Fruit fly (Drosophila melanogaster) whole organism, embryonic: ENCODE results near the gene cac.
A peak's percentile ranks its signal among the peaks of the same experiment; 100 is the strongest.

Experiments used
- CG11085 ChIP-seq: fragments of 200-800 bp; sonication (Bioruptor generic); IDR thresholded peaks from 2 replicates; pipeline ENCODE4 v1.3.6; 2022; ENCODE audit warnings: missing biosample characterization, missing genetic modification characterization
- CG15073 ChIP-seq: fragments of 200-800 bp; sonication (Bioruptor generic); optimal IDR thresholded peaks from 2 replicates; lab custom pipeline; 2016; ENCODE audit warnings: missing biosample characterization, missing genetic modification characterization
- CG1603 ChIP-seq: fragments of 200-800 bp; sonication (Bioruptor generic); optimal IDR thresholded peaks from 2 replicates; lab custom pipeline; 2019; ENCODE audit warnings: missing biosample characterization, mild to moderate bottlenecking, missing genetic modification characterization, moderate library complexity
- CG16813 ChIP-seq: fragments of 200-800 bp; sonication (Bioruptor generic); IDR thresholded peaks from 3 replicates; pipeline ENCODE4 v1.3.6; 2022; ENCODE audit warnings: missing biosample characterization, missing genetic modification characterization; ENCODE audit not compliant: partially characterized antibody
- CG17612 ChIP-seq: fragments of 200-800 bp; sonication (Bioruptor generic); IDR thresholded peaks from 2 replicates; pipeline ENCODE4 v1.3.6; 2022; ENCODE audit warnings: missing biosample characterization, missing genetic modification characterization
- CG17829 ChIP-seq: fragments of 200-800 bp; optimal IDR thresholded peaks from 2 replicates; lab custom pipeline; 2019; ENCODE audit warnings: missing biosample characterization, mild to moderate bottlenecking, missing genetic modification characterization, moderate library complexity
- CG18262 ChIP-seq: fragments of 200-800 bp; optimal IDR thresholded peaks from 3 replicates; lab custom pipeline; 2019; ENCODE audit warnings: missing biosample characterization, mild to moderate bottlenecking, missing genetic modification characterization, moderate library complexity
- CG2199 ChIP-seq: fragments of 200-800 bp; sonication (Bioruptor generic); IDR thresholded peaks from 3 replicates; pipeline ENCODE4 v1.3.6; 2022; ENCODE audit warnings: missing biosample characterization, missing genetic modification characterization
- CG2889 ChIP-seq: fragments of 200-800 bp; sonication (Bioruptor generic); IDR thresholded peaks from 3 replicates; pipeline ENCODE4 v1.3.6; 2022; ENCODE audit warnings: missing biosample characterization, missing genetic modification characterization
- CG4424 ChIP-seq: fragments of 200-800 bp; sonication (Bioruptor generic); optimal IDR thresholded peaks from 3 replicates; lab custom pipeline; 2016; ENCODE audit warnings: missing biosample characterization, missing genetic modification characterization
- CG4820 ChIP-seq: fragments of 200-800 bp; sonication (Bioruptor generic); optimal IDR thresholded peaks from 3 replicates; lab custom pipeline; 2016; ENCODE audit warnings: missing biosample characterization, missing genetic modification characterization
- CG6854 ChIP-seq: fragments of 200-800 bp; sonication (Bioruptor generic); optimal IDR thresholded peaks from 3 replicates; lab custom pipeline; 2017; ENCODE audit warnings: missing biosample characterization, mild to moderate bottlenecking, missing genetic modification characterization
- CG7786 ChIP-seq: fragments of 200-800 bp; sonication (Bioruptor generic); optimal IDR thresholded peaks from 2 replicates; lab custom pipeline; 2016; ENCODE audit warnings: missing biosample characterization, missing genetic modification characterization
- CG7839 ChIP-seq: fragments of 200-800 bp; sonication (Bioruptor generic); optimal IDR thresholded peaks from 3 replicates; lab custom pipeline; 2018; ENCODE audit warnings: missing biosample characterization, mild to moderate bottlenecking, missing genetic modification characterization, moderate library complexity
- CG8290 ChIP-seq, 3 experiments: fragments of 200-800 bp; sonication (Bioruptor generic); optimal IDR thresholded peaks; 2 replicates each; lab custom pipeline; 2016 to 2019; ENCODE audit warnings: missing biosample characterization in 3 of 3, missing genetic modification characterization in 3 of 3, mild to moderate bottlenecking in 2 of 3, moderate library complexity in 1 of 3
- CG9609 ChIP-seq: fragments of 200-800 bp; sonication (Bioruptor generic); optimal IDR thresholded peaks from 3 replicates; lab custom pipeline; 2016; ENCODE audit warnings: missing biosample characterization, missing genetic modification characterization
- CG9797 ChIP-seq: fragments of 200-800 bp; sonication (Bioruptor generic); optimal IDR thresholded peaks from 3 replicates; lab custom pipeline; 2018; ENCODE audit warnings: missing biosample characterization, mild to moderate bottlenecking, missing genetic modification characterization
- CG9817 ChIP-seq: fragments of 200-800 bp; sonication (Bioruptor generic); optimal IDR thresholded peaks from 2 replicates; lab custom pipeline; 2018; ENCODE audit warnings: missing biosample characterization, mild to moderate bottlenecking, missing genetic modification characterization, moderate library complexity
- Dref ChIP-seq: fragments of 200-800 bp; sonication (Bioruptor generic); IDR thresholded peaks from 2 replicates; pipeline ENCODE4 v1.3.6; 2022; ENCODE audit warnings: missing biosample characterization, missing genetic modification characterization
- Drgx ChIP-seq: fragments of 200-800 bp; sonication (Bioruptor generic); IDR thresholded peaks from 2 replicates; pipeline ENCODE4 v1.3.6; 2022; ENCODE audit warnings: missing biosample characterization, missing genetic modification characterization
- Fer3 ChIP-seq: fragments of 200-800 bp; sonication (Bioruptor generic); optimal IDR thresholded peaks from 2 replicates; lab custom pipeline; 2018; ENCODE audit warnings: missing biosample characterization, mild to moderate bottlenecking, missing genetic modification characterization, moderate library complexity
- H2.0 ChIP-seq: fragments of 200-800 bp; sonication (Bioruptor generic); IDR thresholded peaks from 2 replicates; pipeline ENCODE4 v1.3.6; 2022; ENCODE audit warnings: missing biosample characterization, missing genetic modification characterization
- NC2α ChIP-seq: fragments of 200-800 bp; sonication (Bioruptor generic); optimal IDR thresholded peaks from 2 replicates; lab custom pipeline; 2016; ENCODE audit warnings: missing biosample characterization, missing genetic modification characterization
- NFAT ChIP-seq: fragments of 200-800 bp; sonication (Bioruptor generic); IDR thresholded peaks from 2 replicates; pipeline ENCODE4 v1.3.6; 2022; ENCODE audit warnings: missing biosample characterization, missing genetic modification characterization
- NK7.1 ChIP-seq: fragments of 200-800 bp; sonication (Bioruptor generic); optimal IDR thresholded peaks from 3 replicates; lab custom pipeline; 2016; ENCODE audit warnings: missing biosample characterization, missing genetic modification characterization
- Rfx ChIP-seq: fragments of 200-800 bp; sonication (Bioruptor generic); IDR thresholded peaks from 2 replicates; pipeline ENCODE4 v1.3.6; 2022; ENCODE audit warnings: missing biosample characterization, missing genetic modification characterization
- Sry-δ ChIP-seq: fragments of 200-800 bp; sonication (Bioruptor generic); optimal IDR thresholded peaks from 2 replicates; lab custom pipeline; 2016; ENCODE audit warnings: missing biosample characterization, missing genetic modification characterization
- az2 ChIP-seq: fragments of 200-800 bp; sonication (Bioruptor generic); optimal IDR thresholded peaks from 3 replicates; lab custom pipeline; 2016; ENCODE audit warnings: missing biosample characterization, missing genetic modification characterization
- cato ChIP-seq: fragments of 200-800 bp; sonication (Bioruptor generic); optimal IDR thresholded peaks from 2 replicates; lab custom pipeline; 2016; ENCODE audit warnings: missing biosample characterization, missing genetic modification characterization, borderline replicate concordance
- cg ChIP-seq: fragments of 200-800 bp; sonication (Bioruptor generic); optimal IDR thresholded peaks from 3 replicates; lab custom pipeline; 2019; ENCODE audit warnings: missing biosample characterization, mild to moderate bottlenecking, missing genetic modification characterization, moderate library complexity
- corto ChIP-seq: fragments of 200-800 bp; sonication (Bioruptor generic); optimal IDR thresholded peaks from 2 replicates; lab custom pipeline; 2016; ENCODE audit warnings: missing biosample characterization, mild to moderate bottlenecking, missing genetic modification characterization, moderate library complexity
- danr ChIP-seq: fragments of 200-800 bp; sonication (Bioruptor generic); IDR thresholded peaks from 2 replicates; pipeline ENCODE4 v1.3.6; 2022; ENCODE audit warnings: missing biosample characterization, missing genetic modification characterization
- dimm ChIP-seq: fragments of 200-800 bp; sonication (Bioruptor generic); IDR thresholded peaks from 2 replicates; pipeline ENCODE4 v1.3.6; 2022; ENCODE audit warnings: missing biosample characterization, missing genetic modification characterization
- dmrt99B ChIP-seq: fragments of 200-800 bp; sonication (Bioruptor generic); optimal IDR thresholded peaks from 2 replicates; lab custom pipeline; 2018; ENCODE audit warnings: missing biosample characterization, mild to moderate bottlenecking, missing genetic modification characterization, moderate library complexity
- exex ChIP-seq: fragments of 200-800 bp; sonication (Bioruptor generic); optimal IDR thresholded peaks from 4 replicates; lab custom pipeline; 2018; ENCODE audit warnings: missing biosample characterization, mild to moderate bottlenecking, missing genetic modification characterization, moderate library complexity
- ftz-f1 ChIP-seq: fragments of 200-800 bp; sonication (Bioruptor generic); optimal IDR thresholded peaks from 2 replicates; lab custom pipeline; 2016; ENCODE audit warnings: missing biosample characterization, missing genetic modification characterization
- grau ChIP-seq: fragments of 200-800 bp; optimal IDR thresholded peaks from 3 replicates; lab custom pipeline; 2019; ENCODE audit warnings: missing biosample characterization, mild to moderate bottlenecking, missing genetic modification characterization, moderate library complexity
- nerfin-2 ChIP-seq: fragments of 200-800 bp; sonication (Bioruptor generic); IDR thresholded peaks from 2 replicates; pipeline ENCODE4 v1.3.6; 2022; ENCODE audit warnings: missing biosample characterization, missing genetic modification characterization; ENCODE audit not compliant: partially characterized antibody
- onecut ChIP-seq: fragments of 200-800 bp; sonication (Bioruptor generic); IDR thresholded peaks from 2 replicates; pipeline ENCODE4 v1.3.6; 2022; ENCODE audit warnings: missing biosample characterization, missing genetic modification characterization
- pnt ChIP-seq: fragments of 200-800 bp; sonication (Bioruptor generic); optimal IDR thresholded peaks from 3 replicates; lab custom pipeline; 2016; ENCODE audit warnings: missing biosample characterization, missing genetic modification characterization
- row ChIP-seq: fragments of 200-800 bp; sonication (Bioruptor generic); IDR thresholded peaks from 3 replicates; pipeline ENCODE4 v1.3.6; 2022; ENCODE audit warnings: missing biosample characterization, missing genetic modification characterization
- sens ChIP-seq: fragments of 200-800 bp; sonication (Bioruptor generic); peaks from one replicate; lab custom pipeline; 2016; ENCODE audit warnings: missing biosample characterization, missing genetic modification characterization
- twi ChIP-seq: fragments of 200-800 bp; optimal IDR thresholded peaks from 2 replicates; lab custom pipeline; 2019; ENCODE audit warnings: missing biosample characterization, mild to moderate bottlenecking, missing genetic modification characterization, moderate library complexity
- vvl ChIP-seq: fragments of 200-800 bp; sonication (Bioruptor generic); IDR thresholded peaks from 2 replicates; pipeline ENCODE4 v1.3.6; 2022; ENCODE audit warnings: missing biosample characterization, missing genetic modification characterization

Gene cac

DNA sequence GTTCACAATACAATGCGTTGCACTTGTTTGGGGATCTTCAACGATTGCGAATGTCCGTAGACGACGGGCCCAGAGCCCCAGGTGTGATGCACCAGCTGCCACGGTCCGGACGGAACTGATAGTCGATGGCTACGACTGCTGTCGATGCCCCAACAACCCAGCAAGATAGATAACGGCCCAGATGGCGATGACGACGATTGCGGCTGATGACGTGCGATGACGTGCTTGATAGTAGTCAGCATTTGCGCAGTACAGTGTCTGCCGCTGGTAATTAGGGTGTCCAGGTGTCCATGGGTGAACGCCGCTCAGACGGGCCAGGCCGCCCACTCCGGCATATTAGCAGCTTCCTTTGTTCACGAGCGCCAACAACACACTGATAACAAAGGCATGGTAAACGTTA is at the start of gene cac:
cac (minus strand) TSS at position 101 of the 400 bp plus-strand sequence.
- TF ChIP-seq danr (GFP tag; lab: Robert Waterston, UW) (no peak), sens (GFP tag; lab: Kevin White, UChicago) (no peak)

DNA sequence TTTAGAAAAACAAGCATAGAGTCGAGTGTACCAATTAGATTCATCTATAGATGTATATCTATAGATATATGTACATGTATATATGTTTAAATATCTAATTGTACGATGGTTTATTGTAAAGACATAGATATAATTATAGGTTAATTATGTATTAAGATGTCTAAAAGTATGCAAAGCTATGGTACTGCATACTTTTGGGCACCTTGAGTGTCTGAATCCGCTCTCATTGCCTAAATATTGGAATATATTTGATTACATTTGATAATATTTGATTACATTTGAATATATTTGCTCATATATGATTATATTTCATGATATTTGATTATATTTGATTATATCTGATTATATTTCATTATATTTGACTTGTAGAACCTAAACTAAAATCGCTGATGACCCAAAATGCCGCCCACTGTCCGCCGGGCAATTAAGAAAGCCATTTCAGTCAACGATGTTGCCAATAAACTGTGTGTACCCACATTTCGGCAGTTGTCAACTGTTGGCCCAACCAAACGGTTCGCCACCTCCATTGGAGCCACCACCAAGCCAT is 47.3 kb upstream of the cac start, which contains the start of gene Cyp318a1:
Cyp318a1 (plus strand) TSS at position 497 of the 547 bp plus-strand sequence.
- TF ChIP-seq CG8290 (GFP tag; optimal IDR thresholded peaks at IDR 0.05; lab: Kevin White, UChicago), result peak; percentile 78
- TF ChIP-seq CG8290 (tag; optimal IDR thresholded peaks at IDR 0.05; lab: Kevin White, UChicago), result peak in 1 of 2 experiments; percentile 84
- TF ChIP-seq CG17612 (GFP tag; lab: Robert Waterston, UW), result peak; percentile 65; the same call in 1 of the 2 replicates
- TF ChIP-seq dmrt99B (tag; lab: Kevin White, UChicago), result no peak

DNA sequence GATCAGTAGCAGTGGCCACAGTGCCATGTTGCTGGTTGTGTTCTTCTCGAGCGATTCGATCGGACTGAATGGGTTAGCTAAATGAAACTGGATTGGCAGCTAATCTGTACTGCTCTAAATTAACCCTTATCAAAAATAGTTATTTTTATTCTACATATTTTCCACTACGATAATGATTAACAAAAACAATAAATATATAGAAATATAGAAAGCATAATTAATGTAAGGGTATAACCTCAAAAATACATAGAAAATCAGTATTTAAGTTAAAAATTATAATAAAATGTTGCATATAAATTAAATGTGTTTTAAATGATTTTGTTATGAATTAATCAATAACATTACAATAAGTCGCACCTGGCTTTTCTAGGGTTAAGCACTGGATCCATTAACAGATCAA is 46.5 kb upstream of the cac start, which contains the start of gene Cyp311a1:
Cyp311a1 (minus strand) TSS at position 66 of the 400 bp plus-strand sequence.
- TF ChIP-seq row (GFP tag; lab: Robert Waterston, UW) (peak; percentile 17; the same call in 1 of the 3 replicates), CG15073 (GFP tag; lab: Kevin White, UChicago) (no peak), cg (no peak), CG6854 (GFP tag; lab: Kevin White, UChicago) (no peak), CG18262 (tag; lab: Kevin White, UChicago) (no peak)

DNA sequence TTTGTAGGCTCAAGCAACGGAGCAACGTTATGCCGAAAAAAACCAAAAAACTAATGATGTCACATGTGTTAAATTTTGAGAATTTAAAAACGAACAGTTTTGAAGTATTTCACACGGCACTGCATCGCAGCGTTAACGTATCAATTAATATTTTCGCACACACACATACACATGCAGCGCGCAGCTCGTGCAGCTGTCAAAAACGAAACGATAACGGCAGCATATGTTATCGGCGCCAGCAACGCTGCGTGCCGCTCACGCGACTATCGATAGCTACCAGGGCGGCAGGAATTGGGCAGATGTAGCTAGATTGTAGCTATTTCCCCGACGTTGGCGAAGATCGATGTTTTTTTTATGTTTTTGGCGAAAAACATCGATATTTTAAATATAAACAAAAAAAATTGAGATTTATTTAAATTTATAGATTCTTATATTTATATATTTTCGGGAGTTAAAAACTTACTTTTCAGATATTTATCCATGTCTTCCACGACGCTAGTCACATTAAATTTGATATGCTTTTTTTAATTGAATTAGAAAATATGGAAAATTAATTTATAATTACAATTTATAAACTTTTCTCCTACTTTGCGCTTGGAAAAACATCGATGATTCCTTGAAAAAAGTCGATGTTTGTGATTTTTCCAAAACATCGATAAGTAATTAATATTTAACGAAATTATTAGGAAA is 44.1 kb upstream of the cac start, which contains the start of gene Usp7:
Usp7 (minus strand) TSS at position 208 of the 690 bp plus-strand sequence.
- TF ChIP-seq CG7839 (no peak), Drgx (GFP tag; lab: Robert Waterston, UW) (no peak), CG16813 (GFP tag; lab: Robert Waterston, UW) (peak; percentile 97), onecut (GFP tag; lab: Robert Waterston, UW) (no peak), corto (GFP tag; lab: Kevin White, UChicago) (no peak), CG7786 (GFP tag; lab: Kevin White, UChicago) (no peak), row (GFP tag; lab: Robert Waterston, UW) (peak; percentile 88), CG17829 (tag; lab: Kevin White, UChicago) (peak; percentile 63), NC2α (GFP tag; lab: Kevin White, UChicago) (no peak), Fer3 (no peak), Rfx (GFP tag; lab: Robert Waterston, UW) (peak; percentile 62), vvl (GFP tag; lab: Robert Waterston, UW) (no peak), Dref (peak; percentile 98), dimm (GFP tag; lab: Robert Waterston, UW) (no peak), Sry-δ (GFP tag; lab: Kevin White, UChicago) (peak; percentile 80), ftz-f1 (GFP tag; lab: Kevin White, UChicago) (no peak), CG11085 (peak; percentile 45; the same call in 1 of the 2 replicates), pnt (GFP tag; lab: Kevin White, UChicago) (no peak), CG9817 (tag; lab: Kevin White, UChicago) (no peak), az2 (no peak), nerfin-2 (GFP tag; lab: Robert Waterston, UW) (peak; percentile 84), twi (tag; lab: Kevin White, UChicago) (peak; percentile 30), CG2889 (GFP tag; lab: Robert Waterston, UW) (no peak), CG9797 (GFP tag; lab: Kevin White, UChicago) (peak; percentile 41), CG4820 (GFP tag; lab: Kevin White, UChicago) (no peak), CG2199 (GFP tag; lab: Robert Waterston, UW) (no peak), cato (GFP tag; lab: Kevin White, UChicago) (no peak), CG9609 (GFP tag; lab: Kevin White, UChicago) (no peak), CG4424 (peak; percentile 0), NK7.1 (no peak), exex (no peak), grau (tag; lab: Kevin White, UChicago) (peak; percentile 19), CG1603 (tag; lab: Kevin White, UChicago) (no peak), NFAT (GFP tag; lab: Robert Waterston, UW) (no peak), H2.0 (no peak)
